Fruit fly (Drosophila melanogaster) whole organism, embryonic: ENCODE data around the gene Act87E.

Source experiments
- Ada2b ChIP-seq: fragments of 200-800 bp; sonication (Bioruptor generic); IDR thresholded peaks from 2 replicates; pipeline ENCODE4 v1.3.6; 2022; ENCODE audit warnings: missing biosample characterization, missing genetic modification characterization
- CG10565 ChIP-seq: fragments of 200-800 bp; sonication (Bioruptor generic); optimal IDR thresholded peaks from 3 replicates; lab custom pipeline; 2016; ENCODE audit warnings: missing biosample characterization, mild to moderate bottlenecking, missing genetic modification characterization
- CG10654 ChIP-seq: fragments of 200-800 bp; sonication (Bioruptor generic); optimal IDR thresholded peaks from 2 replicates; lab custom pipeline; 2016; ENCODE audit warnings: missing biosample characterization, missing genetic modification characterization
- CG11093 ChIP-seq: fragments of 200-800 bp; sonication (Bioruptor generic); IDR thresholded peaks from 3 replicates; pipeline ENCODE4 v1.3.6; 2022; ENCODE audit warnings: missing biosample characterization, missing genetic modification characterization
- CG11560 ChIP-seq: fragments of 200-800 bp; sonication (Bioruptor generic); IDR thresholded peaks from 3 replicates; pipeline ENCODE4 v1.3.6; 2022; ENCODE audit warnings: missing biosample characterization, missing genetic modification characterization
- CG13287 ChIP-seq: fragments of 200-800 bp; sonication (Bioruptor generic); IDR thresholded peaks from 2 replicates; pipeline ENCODE4 v1.3.6; 2022; ENCODE audit warnings: missing biosample characterization, missing genetic modification characterization; ENCODE audit not compliant: partially characterized antibody
- CG14710 ChIP-seq: fragments of 200-800 bp; sonication (Bioruptor generic); optimal IDR thresholded peaks from 3 replicates; lab custom pipeline; 2019; ENCODE audit warnings: missing biosample characterization, mild to moderate bottlenecking, missing genetic modification characterization, moderate library complexity
- CG15011 ChIP-seq: fragments of 200-800 bp; sonication (Bioruptor generic); optimal IDR thresholded peaks from 3 replicates; lab custom pipeline; 2018; ENCODE audit warnings: missing biosample characterization, mild to moderate bottlenecking, missing genetic modification characterization
- CG1603 ChIP-seq: fragments of 200-800 bp; sonication (Bioruptor generic); optimal IDR thresholded peaks from 2 replicates; lab custom pipeline; 2019; ENCODE audit warnings: missing biosample characterization, mild to moderate bottlenecking, missing genetic modification characterization, moderate library complexity
- CG17361 ChIP-seq: fragments of 200-800 bp; sonication (Bioruptor generic); IDR thresholded peaks from 3 replicates; pipeline ENCODE4 v1.3.6; 2022; ENCODE audit warnings: missing biosample characterization, missing genetic modification characterization
- CG33213 ChIP-seq: fragments of 200-800 bp; sonication (Bioruptor generic); optimal IDR thresholded peaks from 3 replicates; lab custom pipeline; 2016; ENCODE audit warnings: missing biosample characterization, missing genetic modification characterization
- CG34422 ChIP-seq: fragments of 200-800 bp; sonication (Bioruptor generic); IDR thresholded peaks from 3 replicates; pipeline ENCODE4 v1.3.6; 2022; ENCODE audit warnings: missing biosample characterization, missing genetic modification characterization
- CG4707 ChIP-seq: fragments of 200-800 bp; sonication (Bioruptor generic); optimal IDR thresholded peaks from 2 replicates; lab custom pipeline; 2018; ENCODE audit warnings: missing biosample characterization, mild to moderate bottlenecking, missing genetic modification characterization, moderate library complexity
- CG7786 ChIP-seq: fragments of 200-800 bp; sonication (Bioruptor generic); optimal IDR thresholded peaks from 2 replicates; lab custom pipeline; 2016; ENCODE audit warnings: missing biosample characterization, missing genetic modification characterization
- CG8924 ChIP-seq: fragments of 200-800 bp; optimal IDR thresholded peaks from 3 replicates; lab custom pipeline; 2019; ENCODE audit warnings: missing biosample characterization, mild to moderate bottlenecking, missing genetic modification characterization, moderate library complexity
- CG9437 ChIP-seq: fragments of 200-800 bp; sonication (Bioruptor generic); optimal IDR thresholded peaks from 2 replicates; lab custom pipeline; 2018; ENCODE audit warnings: missing biosample characterization, mild to moderate bottlenecking, missing genetic modification characterization
- CG9797 ChIP-seq: fragments of 200-800 bp; sonication (Bioruptor generic); optimal IDR thresholded peaks from 3 replicates; lab custom pipeline; 2018; ENCODE audit warnings: missing biosample characterization, mild to moderate bottlenecking, missing genetic modification characterization
- CG9817 ChIP-seq: fragments of 200-800 bp; sonication (Bioruptor generic); optimal IDR thresholded peaks from 2 replicates; lab custom pipeline; 2018; ENCODE audit warnings: missing biosample characterization, mild to moderate bottlenecking, missing genetic modification characterization, moderate library complexity
- D19B ChIP-seq: fragments of 200-800 bp; sonication (Bioruptor generic); optimal IDR thresholded peaks from 2 replicates; lab custom pipeline; 2017; ENCODE audit warnings: missing biosample characterization, mild to moderate bottlenecking, missing genetic modification characterization
- Dip2 ChIP-seq: fragments of 200-800 bp; sonication (Bioruptor generic); IDR thresholded peaks from 2 replicates; pipeline ENCODE4 v1.3.6; 2022; ENCODE audit warnings: missing biosample characterization, missing genetic modification characterization
- Dref ChIP-seq: fragments of 200-800 bp; sonication (Bioruptor generic); IDR thresholded peaks from 2 replicates; pipeline ENCODE4 v1.3.6; 2022; ENCODE audit warnings: missing biosample characterization, missing genetic modification characterization
- Gug ChIP-seq: fragments of 200-800 bp; sonication (Bioruptor generic); IDR thresholded peaks from 4 replicates; pipeline ENCODE4 v1.3.6; 2022; ENCODE audit warnings: missing biosample characterization, missing genetic modification characterization
- HmgD ChIP-seq: fragments of 200-800 bp; sonication (Bioruptor generic); optimal IDR thresholded peaks from 3 replicates; lab custom pipeline; 2016; ENCODE audit warnings: missing biosample characterization, missing genetic modification characterization
- Hr3 ChIP-seq: fragments of 200-800 bp; sonication (Bioruptor generic); optimal IDR thresholded peaks from 3 replicates; lab custom pipeline; 2016; ENCODE audit warnings: missing biosample characterization, missing genetic modification characterization
- Myb ChIP-seq: fragments of 200-800 bp; sonication (Bioruptor generic); optimal IDR thresholded peaks from 2 replicates; lab custom pipeline; 2016; ENCODE audit warnings: missing biosample characterization, missing genetic modification characterization
- Stat92E ChIP-seq, 3 experiments: fragments of >200 bp in 2 of 3; fragments of 200-800 bp in 1 of 3; sonication (Bioruptor generic) in 1 of 3; optimal IDR thresholded peaks; 2 replicates each; lab custom pipeline; 2017 to 2019; ENCODE audit warnings: missing biosample characterization in 3 of 3, missing genetic modification characterization in 3 of 3, mild to moderate bottlenecking in 1 of 3, moderate library complexity in 1 of 3
- Taf1 ChIP-seq: fragments of 200-800 bp; sonication (Bioruptor generic); IDR thresholded peaks from 2 replicates; pipeline ENCODE4 v1.3.6; 2022; ENCODE audit warnings: missing biosample characterization, missing genetic modification characterization
- Vsx1 ChIP-seq: fragments of 200-800 bp; sonication (Bioruptor generic); optimal IDR thresholded peaks from 2 replicates; lab custom pipeline; 2017; ENCODE audit warnings: missing biosample characterization, mild to moderate bottlenecking, missing genetic modification characterization, missing genetic modification reagents
- Xbp1 ChIP-seq: fragments of 200-800 bp; sonication (Bioruptor generic); optimal IDR thresholded peaks from 3 replicates; lab custom pipeline; 2016; ENCODE audit warnings: missing biosample characterization, mild to moderate bottlenecking, missing genetic modification characterization
- YL-1 ChIP-seq: fragments of 200-800 bp; sonication (Bioruptor generic); optimal IDR thresholded peaks from 3 replicates; lab custom pipeline; 2017; ENCODE audit warnings: missing biosample characterization, mild to moderate bottlenecking, missing genetic modification characterization
- ap ChIP-seq: fragments of 200-800 bp; sonication (Bioruptor generic); IDR thresholded peaks from 2 replicates; pipeline ENCODE4 v1.3.6; 2022; ENCODE audit warnings: missing biosample characterization, missing genetic modification characterization
- az2 ChIP-seq: fragments of 200-800 bp; sonication (Bioruptor generic); optimal IDR thresholded peaks from 3 replicates; lab custom pipeline; 2016; ENCODE audit warnings: missing biosample characterization, missing genetic modification characterization
- bab2 ChIP-seq: fragments of 200-800 bp; sonication (Bioruptor generic); optimal IDR thresholded peaks from 2 replicates; lab custom pipeline; 2016; ENCODE audit warnings: missing biosample characterization, missing genetic modification characterization
- br ChIP-seq: fragments of >200 bp; optimal IDR thresholded peaks from 2 replicates; lab custom pipeline; 2017
- btn ChIP-seq: fragments of 200-800 bp; sonication (Bioruptor generic); optimal IDR thresholded peaks from 2 replicates; lab custom pipeline; 2016; ENCODE audit warnings: missing biosample characterization, missing genetic modification characterization
- chm ChIP-seq: fragments of 200-800 bp; sonication (Bioruptor generic); IDR thresholded peaks from 2 replicates; pipeline ENCODE4 v1.3.6; 2022; ENCODE audit warnings: missing biosample characterization, missing genetic modification characterization
- crp ChIP-seq, 2 experiments: fragments of 200-800 bp; sonication (Bioruptor generic); optimal IDR thresholded peaks; 2 replicates in 1 of 2; 3 replicates in 1 of 2; lab custom pipeline; 2017; ENCODE audit warnings: missing biosample characterization in 2 of 2, missing genetic modification characterization in 2 of 2, mild to moderate bottlenecking in 1 of 2, moderate library complexity in 1 of 2
- emc ChIP-seq: fragments of 200-800 bp; sonication (Bioruptor generic); optimal IDR thresholded peaks from 2 replicates; lab custom pipeline; 2016; ENCODE audit warnings: missing biosample characterization, missing genetic modification characterization
- ftz-f1 ChIP-seq: fragments of 200-800 bp; sonication (Bioruptor generic); optimal IDR thresholded peaks from 2 replicates; lab custom pipeline; 2016; ENCODE audit warnings: missing biosample characterization, missing genetic modification characterization
- fu2 ChIP-seq: fragments of 200-800 bp; sonication (Bioruptor generic); optimal IDR thresholded peaks from 2 replicates; lab custom pipeline; 2016; ENCODE audit warnings: missing biosample characterization, missing genetic modification characterization
- ham ChIP-seq: fragments of 200-800 bp; sonication (Bioruptor generic); IDR thresholded peaks from 2 replicates; pipeline ENCODE4 v1.3.6; 2022; ENCODE audit warnings: missing biosample characterization, missing genetic modification characterization
- jigr1 ChIP-seq: fragments of 200-800 bp; sonication (Bioruptor generic); IDR thresholded peaks from 3 replicates; pipeline ENCODE4 v1.3.6; 2022; ENCODE audit warnings: missing biosample characterization, missing genetic modification characterization
- lbe ChIP-seq: fragments of 200-800 bp; sonication (Bioruptor generic); optimal IDR thresholded peaks from 2 replicates; lab custom pipeline; 2016; ENCODE audit warnings: missing biosample characterization, mild to moderate bottlenecking, missing genetic modification characterization
- odd ChIP-seq: fragments of 200-800 bp; sonication (Bioruptor generic); optimal IDR thresholded peaks from 2 replicates; lab custom pipeline; 2017; ENCODE audit warnings: missing biosample characterization, mild to moderate bottlenecking, missing genetic modification characterization
- org-1 ChIP-seq: fragments of 200-800 bp; sonication (Bioruptor generic); optimal IDR thresholded peaks from 2 replicates; lab custom pipeline; 2017; ENCODE audit warnings: missing biosample characterization, missing genetic modification characterization
- p53 ChIP-seq: fragments of 200-800 bp; sonication (Bioruptor generic); optimal IDR thresholded peaks from 2 replicates; lab custom pipeline; 2016; ENCODE audit warnings: missing biosample characterization, missing genetic modification characterization
- psq ChIP-seq: fragments of 200-800 bp; sonication (Bioruptor generic); optimal IDR thresholded peaks from 2 replicates; lab custom pipeline; 2017; ENCODE audit warnings: missing biosample characterization, missing genetic modification characterization
- salm ChIP-seq: fragments of 200-800 bp; sonication (Bioruptor generic); optimal IDR thresholded peaks from 2 replicates; lab custom pipeline; 2018; ENCODE audit warnings: missing biosample characterization, mild to moderate bottlenecking, missing genetic modification characterization
- schlank ChIP-seq: fragments of 200-800 bp; sonication (Bioruptor generic); optimal IDR thresholded peaks from 2 replicates; lab custom pipeline; 2018; ENCODE audit warnings: missing biosample characterization, mild to moderate bottlenecking, missing genetic modification characterization
- tgo ChIP-seq: fragments of 200-800 bp; sonication (Bioruptor generic); IDR thresholded peaks from 3 replicates; pipeline ENCODE4 v1.3.6; 2022; ENCODE audit warnings: missing biosample characterization, missing genetic modification characterization
- vnd ChIP-seq: fragments of 200-800 bp; sonication (Bioruptor generic); IDR thresholded peaks from 3 replicates; pipeline ENCODE4 v1.3.6; 2022; ENCODE audit warnings: missing biosample characterization, missing genetic modification characterization; ENCODE audit not compliant: partially characterized antibody
- yki ChIP-seq: fragments of >200 bp; optimal IDR thresholded peaks from 3 replicates; lab custom pipeline; 2018

The Act87E gene

dm6 chr3R:13452851-13453255, 27.1 kb downstream of the Act87E start (continued):
- TF ChIP-seq ftz-f1 (no peak), Hr3 (GFP tag; lab: Kevin White, UChicago) (peak; percentile 73), vnd (GFP tag; lab: Robert Waterston, UW) (no peak), CG33213 (peak; percentile 10), org-1 (GFP tag; lab: Kevin White, UChicago) (peak; percentile 77), CG8924 (tag; lab: Kevin White, UChicago) (peak; percentile 84), Dip2 (GFP tag; lab: Robert Waterston, UW) (no peak), bab2 (GFP tag; lab: Kevin White, UChicago) (peak; percentile 54), br (no peak), CG10654 (GFP tag; lab: Kevin White, UChicago) (peak; percentile 53), ap (GFP tag; lab: Robert Waterston, UW) (no peak), psq (GFP tag; lab: Kevin White, UChicago) (peak; percentile 21), az2 (peak; percentile 79), CG14710 (peak; percentile 76), CG9797 (GFP tag; lab: Kevin White, UChicago) (no peak), CG17361 (GFP tag; lab: Robert Waterston, UW) (peak; percentile 96), CG15011 (GFP tag; lab: Kevin White, UChicago) (peak; percentile 75), crp (GFP tag; optimal IDR thresholded peaks at IDR 0.05; lab: Kevin White, UChicago) (peak in 1 of 2 experiments; percentile 39), Vsx1 (GFP tag; lab: Kevin White, UChicago) (peak; percentile 41), chm (GFP tag; lab: Robert Waterston, UW) (no peak), tgo (GFP tag; lab: Robert Waterston, UW) (no peak; the same call in 1 of the 3 replicates), fu2 (GFP tag; lab: Kevin White, UChicago) (peak; percentile 43), CG13287 (no peak), p53 (GFP tag; lab: Kevin White, UChicago) (no peak), schlank (tag; lab: Kevin White, UChicago) (no peak), Stat92E (GFP tag; optimal IDR thresholded peaks at IDR 0.05; lab: Kevin White, UChicago) (no peak), Xbp1 (GFP tag; lab: Kevin White, UChicago) (peak; percentile 83), Ada2b (peak; percentile 64), YL-1 (GFP tag; lab: Kevin White, UChicago) (peak; percentile 15), CG1603 (tag; lab: Kevin White, UChicago) (peak; percentile 35), CG11093 (GFP tag; lab: Robert Waterston, UW) (peak; percentile 58; the same call in 1 of the 3 replicates), HmgD (GFP tag; lab: Kevin White, UChicago) (no peak), ham (GFP tag; lab: Robert Waterston, UW) (0 out of 2 replicates have a peak, but pooled peaks have one; percentile 48), Taf1 (GFP tag; lab: Robert Waterston, UW) (no peak), btn (GFP tag; lab: Kevin White, UChicago) (no peak), jigr1 (GFP tag; lab: Robert Waterston, UW) (peak; percentile 56; the same call in 1 of the 3 replicates), Dref (no peak), CG9817 (tag; lab: Kevin White, UChicago) (peak; percentile 64), odd (GFP tag; lab: Kevin White, UChicago) (peak; percentile 73), CG7786 (GFP tag; lab: Kevin White, UChicago) (peak; percentile 36), CG9437 (GFP tag; lab: Kevin White, UChicago) (peak; percentile 83), salm (tag; lab: Kevin White, UChicago) (peak; percentile 24), emc (GFP tag; lab: Kevin White, UChicago) (peak; percentile 22), Myb (GFP tag; lab: Kevin White, UChicago) (peak; percentile 24), CG10565 (no peak), yki (lab: Kevin White, UChicago) (no peak), CG34422 (peak; percentile 46; the same call in 1 of the 3 replicates), CG4707 (GFP tag; lab: Kevin White, UChicago) (no peak), lbe (GFP tag; lab: Kevin White, UChicago) (no peak), Gug (GFP tag; lab: Robert Waterston, UW) (peak; percentile 37; the same call in 1 of the 4 replicates), D19B (GFP tag; lab: Kevin White, UChicago) (peak; percentile 62), CG11560 (tag; lab: Robert Waterston, UW) (peak; percentile 59; the same call in 2 of the 3 replicates)
